Worm (Caenorhabditis elegans): ENCODE data around the gene jmjd-2.

Gene jmjd-2

DNA sequence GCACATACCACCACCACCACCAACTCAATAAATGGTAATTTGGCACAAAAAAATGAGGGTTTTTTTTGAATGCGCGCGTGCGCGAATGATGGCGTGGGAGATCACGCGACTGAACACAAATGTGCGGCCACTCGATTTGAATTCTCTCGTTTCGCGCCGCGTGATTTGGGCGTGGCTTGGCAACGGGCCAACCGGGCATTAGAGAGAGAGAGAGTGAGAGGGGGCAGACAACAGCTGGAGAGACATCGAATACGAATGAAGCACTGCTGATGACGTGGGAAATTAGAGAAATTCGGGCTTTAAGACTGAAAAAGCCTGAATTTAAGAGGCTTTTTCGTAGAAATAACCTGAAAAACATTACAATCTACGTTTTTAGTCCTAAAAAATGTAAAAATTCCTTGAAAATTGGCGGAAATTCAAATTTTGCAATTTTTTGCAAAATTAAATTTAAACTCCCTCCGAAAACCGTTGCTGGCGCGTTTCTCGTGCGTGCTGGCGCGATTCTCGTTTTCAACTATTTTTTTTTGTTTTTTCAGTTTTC is 8.1 kb upstream of the jmjd-2 start (continued):
- TF ChIP-seq Y56A3A.18 (GFP tag; IDR thresholded peaks at IDR 0.05) (peak; percentile 70), aptf-3 (GFP tag; IDR thresholded peaks at IDR 0.05) (no peak), ceh-79 (tag; optimal IDR thresholded peaks at IDR 0.05) (peak; percentile 88), Y95B8A.8 (GFP tag; IDR thresholded peaks at IDR 0.05) (peak; percentile 80), lsy-27 (tag; optimal IDR thresholded peaks at IDR 0.05; ENCODE audit: borderline replicate concordance, insufficient read depth) (no peak), efl-1 (GFP tag; optimal IDR thresholded peaks at IDR 0.05) (peak; percentile 76), mcd-1 (GFP tag; IDR thresholded peaks at IDR 0.05) (peak; percentile 88), atf-7 (tag; optimal IDR thresholded peaks at IDR 0.05) (peak; percentile 96), C06A6.2 (GFP tag; conservative IDR thresholded peaks at IDR 0.05) (peak; percentile 91), ets-4 (GFP tag; optimal IDR thresholded peaks at IDR 0.05) (peak; percentile 97), F52B5.7 (tag; optimal IDR thresholded peaks at IDR 0.05) (peak; percentile 96), rcor-1 (GFP tag; IDR thresholded peaks at IDR 0.05) (peak; percentile 52), ama-1 (optimal IDR thresholded peaks at IDR 0.05) (no peak), ama-1 (GFP tag; optimal IDR thresholded peaks at IDR 0.05) (peak; percentile 45), nhr-120 (GFP tag; IDR thresholded peaks at IDR 0.05) (no peak), T07F8.4 (tag; optimal IDR thresholded peaks at IDR 0.05) (peak; percentile 43), madf-6 (GFP tag; IDR thresholded peaks at IDR 0.05) (peak; percentile 90), snpc-4 (GFP tag; optimal IDR thresholded peaks at IDR 0.05) (peak; percentile 7), snpc-4 (tag; optimal IDR thresholded peaks at IDR 0.05) (peak in 3 of 4 experiments; percentile 55 to 86 (median 79)), ceh-40 (GFP tag; IDR thresholded peaks at IDR 0.05) (peak; percentile 52; the same call in 1 of the 2 replicates), lin-35 (GFP tag; optimal IDR thresholded peaks at IDR 0.05) (peak; percentile 32 to 93 (median 87)), mes-4 (tag; optimal IDR thresholded peaks at IDR 0.05) (peak; percentile 44), sea-2 (GFP tag; IDR thresholded peaks at IDR 0.05) (0 out of 2 replicates have a peak, but pooled peaks have one; percentile 67), die-1 (tag; optimal IDR thresholded peaks at IDR 0.05) (peak; percentile 67), ztf-28 (GFP tag; IDR thresholded peaks at IDR 0.05) (peak; percentile 47; the same call in 1 of the 2 replicates), ztf-25 (GFP tag; IDR thresholded peaks at IDR 0.05) (0 out of 2 replicates have a peak, but pooled peaks have one; percentile 63), tbp1 (GFP tag; optimal IDR thresholded peaks at IDR 0.05) (peak; percentile 66), F10E7.11 (tag; optimal IDR thresholded peaks at IDR 0.05) (peak; percentile 88), hlh-12 (tag; optimal IDR thresholded peaks at IDR 0.05) (no peak), unc-130 (GFP tag; optimal IDR thresholded peaks at IDR 0.05) (peak; percentile 79), lin-26 (GFP tag; IDR thresholded peaks at IDR 0.05) (peak; percentile 86), nfya-2 (GFP tag; IDR thresholded peaks at IDR 0.05) (0 out of 2 replicates have a peak, but pooled peaks have one; percentile 69), chd-7 (tag; optimal IDR thresholded peaks at IDR 0.05) (peak; percentile 88), dpl-1 (GFP tag; optimal IDR thresholded peaks at IDR 0.05) (peak; percentile 92), T26A5.8 (tag; optimal IDR thresholded peaks at IDR 0.05) (peak; percentile 55), F49E8.2 (tag; optimal IDR thresholded peaks at IDR 0.05; ENCODE audit: insufficient read depth) (peak; percentile 35), tbx-9 (tag; optimal IDR thresholded peaks at IDR 0.05; ENCODE audit: borderline replicate concordance) (no peak), madf-3 (GFP tag; IDR thresholded peaks at IDR 0.05) (peak; percentile 94), sdz-38 (tag; optimal IDR thresholded peaks at IDR 0.05) (no peak), madf-8 (GFP tag; conservative IDR thresholded peaks at IDR 0.05) (peak; percentile 87)

All from whole organism, young adult.